Worm (Caenorhabditis elegans) whole organism, L2 larva: ENCODE data around the gene ZK370.4.

Experiments used
- C34F6.9 ChIP-seq: fragments of 150-350 bp; optimal IDR thresholded peaks from 2 replicates; lab custom pipeline; 2014; ENCODE audit warnings: missing biosample characterization, missing genetic modification characterization
- F13H6.1 ChIP-seq: sonication (generic microtip); optimal IDR thresholded peaks from 2 replicates; lab custom pipeline; 2016; ENCODE audit warnings: missing genetic modification characterization, missing compliant biosample characterization
- R02D3.7 ChIP-seq: fragments of 150-350 bp; optimal IDR thresholded peaks from 2 replicates; lab custom pipeline; 2014; ENCODE audit warnings: missing biosample characterization, missing genetic modification characterization
- Y55F3AM.14 ChIP-seq: fragments of 200-800 bp; sonication (Bioruptor generic); optimal IDR thresholded peaks from 2 replicates; lab custom pipeline; 2018; ENCODE audit warnings: mild to moderate bottlenecking, missing genetic modification characterization, missing compliant biosample characterization
- ZK546.5 ChIP-seq: sonication (generic microtip); optimal IDR thresholded peaks from 2 replicates; lab custom pipeline; 2017; ENCODE audit warnings: missing biosample characterization, missing genetic modification characterization
- alr-1 ChIP-seq: fragments of 150-350 bp; optimal IDR thresholded peaks from 2 replicates; lab custom pipeline; 2014; ENCODE audit warnings: missing biosample characterization, missing genetic modification characterization
- aly-2 ChIP-seq: fragments of 150-350 bp; optimal IDR thresholded peaks from 2 replicates; lab custom pipeline; 2014; ENCODE audit warnings: missing biosample characterization, missing genetic modification characterization
- ama-1 ChIP-seq: fragments of 150-350 bp; optimal IDR thresholded peaks from 2 replicates; lab custom pipeline; 2018; ENCODE audit warnings: inconsistent platforms
- blmp-1 ChIP-seq: sonication (generic microtip); optimal IDR thresholded peaks from 2 replicates; lab custom pipeline; 2017; ENCODE audit warnings: missing genetic modification characterization, mild to moderate bottlenecking, missing compliant biosample characterization, antibody characterized with exemption, moderate library complexity; ENCODE audit not compliant: insufficient read depth
- ceh-16 ChIP-seq: fragments of 150-350 bp; optimal IDR thresholded peaks from 2 replicates; lab custom pipeline; 2014; ENCODE audit warnings: missing biosample characterization, missing genetic modification characterization
- ceh-82 ChIP-seq: fragments of 150-350 bp; optimal IDR thresholded peaks from 2 replicates; lab custom pipeline; 2014; ENCODE audit warnings: missing biosample characterization, missing genetic modification characterization
- crh-2 ChIP-seq: sonication (generic microtip); optimal IDR thresholded peaks from 2 replicates; lab custom pipeline; 2017; ENCODE audit warnings: missing biosample characterization, missing genetic modification characterization
- dmd-4 ChIP-seq: sonication (generic microtip); optimal IDR thresholded peaks from 2 replicates; lab custom pipeline; 2017; ENCODE audit warnings: missing biosample characterization, missing genetic modification characterization
- egl-27 ChIP-seq: sonication (generic microtip); optimal IDR thresholded peaks from 3 replicates; lab custom pipeline; 2017; ENCODE audit warnings: missing biosample characterization, missing genetic modification reagents, missing genetic modification characterization
- elt-1 ChIP-seq: fragments of 150-350 bp; optimal IDR thresholded peaks from 2 replicates; lab custom pipeline; 2014; ENCODE audit warnings: missing biosample characterization, missing genetic modification characterization
- elt-3 ChIP-seq: sonication (generic microtip); optimal IDR thresholded peaks from 2 replicates; lab custom pipeline; 2017; ENCODE audit warnings: missing biosample characterization, missing genetic modification characterization
- fos-1 ChIP-seq: fragments of 150-350 bp; optimal IDR thresholded peaks from 2 replicates; lab custom pipeline; 2014; ENCODE audit warnings: missing biosample characterization, missing genetic modification characterization
- gmeb-1 ChIP-seq: fragments of 150-350 bp; optimal IDR thresholded peaks from 2 replicates; lab custom pipeline; 2014; ENCODE audit warnings: missing biosample characterization, missing genetic modification characterization
- lin-11 ChIP-seq: fragments of 150-350 bp; sonication (generic microtip); optimal IDR thresholded peaks from 2 replicates; lab custom pipeline; 2014; ENCODE audit warnings: missing biosample characterization, missing genetic modification characterization, inconsistent platforms, mixed read lengths
- lin-13 ChIP-seq: fragments of 150-350 bp; optimal IDR thresholded peaks from 2 replicates; lab custom pipeline; 2014; ENCODE audit warnings: missing biosample characterization, missing genetic modification reagents, missing genetic modification characterization
- lin-39 ChIP-seq: fragments of 150-350 bp; optimal IDR thresholded peaks from 2 replicates; lab custom pipeline; 2014; ENCODE audit warnings: missing biosample characterization, missing genetic modification reagents, missing genetic modification characterization
- lsy-2 ChIP-seq, 2 experiments: fragments of 150-350 bp in 1 of 2; sonication (generic microtip) in 1 of 2; optimal IDR thresholded peaks; 2 replicates each; lab custom pipeline; 2014 to 2017; ENCODE audit warnings: missing biosample characterization in 2 of 2, missing genetic modification characterization in 2 of 2
- mab-5 ChIP-seq: fragments of 150-350 bp; optimal IDR thresholded peaks from 2 replicates; lab custom pipeline; 2014; ENCODE audit warnings: missing biosample characterization, missing genetic modification characterization
- mbf-1 ChIP-seq: sonication (generic microtip); optimal IDR thresholded peaks from 2 replicates; lab custom pipeline; 2017; ENCODE audit warnings: missing biosample characterization, missing genetic modification characterization
- mdl-1 ChIP-seq, 2 experiments: fragments of 150-350 bp in 1 of 2; sonication (generic microtip) in 1 of 2; optimal IDR thresholded peaks; 2 replicates each; lab custom pipeline; 2017; ENCODE audit warnings: missing biosample characterization in 2 of 2, missing genetic modification characterization in 2 of 2
- nhr-10 ChIP-seq: sonication (generic microtip); optimal IDR thresholded peaks from 2 replicates; lab custom pipeline; 2017; ENCODE audit warnings: missing biosample characterization, missing genetic modification characterization
- nhr-12 ChIP-seq: fragments of 150-350 bp; optimal IDR thresholded peaks from 2 replicates; lab custom pipeline; 2014; ENCODE audit warnings: missing biosample characterization, missing genetic modification characterization
- nhr-129 ChIP-seq: fragments of 150-350 bp; optimal IDR thresholded peaks from 2 replicates; lab custom pipeline; 2014; ENCODE audit warnings: missing biosample characterization, missing genetic modification characterization
- nhr-21 ChIP-seq: fragments of 150-350 bp; optimal IDR thresholded peaks from 2 replicates; lab custom pipeline; 2014; ENCODE audit warnings: missing biosample characterization, missing genetic modification characterization
- nhr-23 ChIP-seq: fragments of 150-350 bp; optimal IDR thresholded peaks from 2 replicates; lab custom pipeline; 2014; ENCODE audit warnings: missing biosample characterization, missing genetic modification reagents, missing genetic modification characterization
- nhr-237 ChIP-seq: fragments of 150-350 bp; optimal IDR thresholded peaks from 2 replicates; lab custom pipeline; 2014; ENCODE audit warnings: missing biosample characterization, missing genetic modification characterization
- nhr-25 ChIP-seq: fragments of 150-350 bp; sonication (generic microtip); optimal IDR thresholded peaks from 3 replicates; lab custom pipeline; 2014; ENCODE audit warnings: missing biosample characterization, missing genetic modification characterization
- nhr-6 ChIP-seq: fragments of 150-350 bp; optimal IDR thresholded peaks from 2 replicates; lab custom pipeline; 2014; ENCODE audit warnings: missing biosample characterization, missing genetic modification characterization
- nhr-77 ChIP-seq: fragments of 150-350 bp; optimal IDR thresholded peaks from 2 replicates; lab custom pipeline; 2014; ENCODE audit warnings: missing biosample characterization, missing genetic modification characterization
- peb-1 ChIP-seq: fragments of 150-350 bp; optimal IDR thresholded peaks from 2 replicates; lab custom pipeline; 2014; ENCODE audit warnings: missing biosample characterization, missing genetic modification characterization
- sem-4 ChIP-seq: fragments of 150-350 bp; optimal IDR thresholded peaks from 2 replicates; lab custom pipeline; 2014; ENCODE audit warnings: missing biosample characterization, missing genetic modification reagents, missing genetic modification characterization
- skn-1 ChIP-seq: sonication (generic microtip); optimal IDR thresholded peaks from 2 replicates; lab custom pipeline; 2017; ENCODE audit warnings: missing biosample characterization, missing genetic modification characterization
- sma-3 ChIP-seq: sonication (generic microtip); optimal IDR thresholded peaks from 2 replicates; lab custom pipeline; 2016; ENCODE audit warnings: missing genetic modification reagents, missing genetic modification characterization, missing compliant biosample characterization
- sma-9 ChIP-seq, 2 experiments: fragments of 150-350 bp in 1 of 2; sonication (generic microtip) in 1 of 2; optimal IDR thresholded peaks; 2 replicates each; lab custom pipeline; 2014 to 2016; ENCODE audit warnings: missing genetic modification characterization in 2 of 2, mild to moderate bottlenecking in 1 of 2, missing biosample characterization in 1 of 2, missing compliant biosample characterization in 1 of 2, missing genetic modification reagents in 1 of 2, moderate library complexity in 1 of 2
- snpc-4 ChIP-seq: fragments of 150-350 bp; optimal IDR thresholded peaks from 2 replicates; lab custom pipeline; 2014; ENCODE audit warnings: missing biosample characterization, missing genetic modification characterization
- unc-39 ChIP-seq: fragments of 150-350 bp; optimal IDR thresholded peaks from 2 replicates; lab custom pipeline; 2014; ENCODE audit warnings: missing biosample characterization, missing genetic modification characterization
- unc-55 ChIP-seq: fragments of 150-350 bp; sonication (generic microtip); optimal IDR thresholded peaks from 3 replicates; lab custom pipeline; 2014; ENCODE audit warnings: missing biosample characterization, missing genetic modification reagents, missing genetic modification characterization
- unc-62 ChIP-seq: fragments of 150-350 bp; optimal IDR thresholded peaks from 2 replicates; lab custom pipeline; 2014; ENCODE audit warnings: missing biosample characterization, missing genetic modification reagents, missing genetic modification characterization
- zag-1 ChIP-seq: fragments of 150-350 bp; optimal IDR thresholded peaks from 2 replicates; lab custom pipeline; 2014; ENCODE audit warnings: missing biosample characterization, missing genetic modification characterization
- ztf-1 ChIP-seq: fragments of 200-800 bp; sonication (Bioruptor generic); conservative IDR thresholded peaks from 2 replicates; pipeline ENCODE4 v1.3.6; 2022; ENCODE audit warnings: missing genetic modification characterization, missing compliant biosample characterization
- ztf-11 ChIP-seq: sonication (generic microtip); optimal IDR thresholded peaks from 2 replicates; lab custom pipeline; 2017; ENCODE audit warnings: missing biosample characterization, missing genetic modification characterization
- ztf-4 ChIP-seq: fragments of 150-350 bp; optimal IDR thresholded peaks from 2 replicates; lab custom pipeline; 2014; ENCODE audit warnings: missing biosample characterization, missing genetic modification characterization

Gene ZK370.4

DNA sequence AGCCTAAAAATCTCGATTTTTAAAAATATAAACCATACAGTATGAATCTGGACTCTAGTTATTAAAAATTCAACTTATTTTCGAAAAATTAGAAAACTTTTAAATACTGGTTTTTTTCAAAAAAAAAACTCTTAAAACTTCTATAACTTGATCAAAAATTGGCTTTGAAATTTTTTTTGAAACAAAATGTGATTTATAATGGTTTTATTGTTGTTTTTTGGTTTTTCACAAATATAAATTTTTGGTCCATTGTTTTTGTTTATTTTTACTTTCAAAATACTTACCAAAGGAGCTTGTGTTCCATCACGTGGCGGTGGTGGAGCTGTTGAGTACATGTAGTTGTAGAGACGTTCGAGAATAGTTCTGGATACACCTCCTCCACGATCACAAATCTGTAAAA is 7.1 kb upstream of the ZK370.4 start:
- TF ChIP-seq unc-39 = no peak
- no peak for TF ChIP-seq fos-1 (tag; lab: Kevin White, UChicago)
- TF ChIP-seq snpc-4 (tag; lab: Kevin White, UChicago) = no peak
- TF ChIP-seq mab-5 (tag; lab: Kevin White, UChicago) = no peak
- TF ChIP-seq mbf-1 = no peak
- TF ChIP-seq crh-2 (tag; lab: Kevin White, UChicago) = no peak
- no peak for TF ChIP-seq elt-1
- no peak for TF ChIP-seq nhr-12 (tag; lab: Kevin White, UChicago)
- no peak for TF ChIP-seq ama-1 (lab: Kevin White, UChicago)
- TF ChIP-seq nhr-21 = no peak
- no peak for TF ChIP-seq ZK546.5 (tag; lab: Kevin White, UChicago)
- TF ChIP-seq nhr-129 (tag; lab: Kevin White, UChicago) = no peak
- no peak for TF ChIP-seq peb-1
- TF ChIP-seq nhr-77 (tag; lab: Kevin White, UChicago) = no peak
- TF ChIP-seq lin-39 = no peak
- TF ChIP-seq lsy-2 (tag; optimal IDR thresholded peaks at IDR 0.05; lab: Kevin White, UChicago) = no peak
- no peak for TF ChIP-seq mdl-1 (tag; optimal IDR thresholded peaks at IDR 0.05; lab: Kevin White, UChicago)
- no peak for TF ChIP-seq unc-55 (GFP tag; lab: Kevin White, UChicago)
- TF ChIP-seq aly-2 (tag; lab: Kevin White, UChicago) = no peak
- TF ChIP-seq dmd-4 (tag; lab: Kevin White, UChicago) = no peak
- TF ChIP-seq, all 48 proteins: peak for 0

DNA sequence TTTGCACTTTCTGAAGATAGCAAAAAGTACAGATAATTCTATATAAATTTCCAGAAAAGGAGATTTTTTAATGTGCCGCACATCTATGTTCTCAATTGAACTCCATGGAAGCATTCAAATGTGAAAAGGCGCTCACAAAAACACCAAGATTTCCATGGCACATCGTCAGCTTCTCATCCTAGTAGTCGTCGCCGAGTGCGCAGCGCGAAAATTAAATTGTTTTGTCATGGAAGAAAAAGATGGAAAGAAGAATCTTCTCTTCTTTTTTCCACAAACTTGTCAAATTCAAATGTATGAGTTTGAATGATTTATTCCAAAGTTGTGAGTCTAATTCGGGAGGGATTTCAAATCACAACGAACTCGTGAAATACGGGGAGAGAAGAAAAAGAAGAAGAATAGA is 6.2 kb upstream of the ZK370.4 start:
- TF ChIP-seq unc-39 (no peak), skn-1 (tag; lab: Kevin White, UChicago) (no peak), ZK546.5 (tag; lab: Kevin White, UChicago) (no peak), nhr-77 (tag; lab: Kevin White, UChicago) (no peak), C34F6.9 (tag; lab: Kevin White, UChicago) (peak; percentile 12), fos-1 (tag; lab: Kevin White, UChicago) (no peak), nhr-25 (tag; lab: Kevin White, UChicago) (no peak)

DNA sequence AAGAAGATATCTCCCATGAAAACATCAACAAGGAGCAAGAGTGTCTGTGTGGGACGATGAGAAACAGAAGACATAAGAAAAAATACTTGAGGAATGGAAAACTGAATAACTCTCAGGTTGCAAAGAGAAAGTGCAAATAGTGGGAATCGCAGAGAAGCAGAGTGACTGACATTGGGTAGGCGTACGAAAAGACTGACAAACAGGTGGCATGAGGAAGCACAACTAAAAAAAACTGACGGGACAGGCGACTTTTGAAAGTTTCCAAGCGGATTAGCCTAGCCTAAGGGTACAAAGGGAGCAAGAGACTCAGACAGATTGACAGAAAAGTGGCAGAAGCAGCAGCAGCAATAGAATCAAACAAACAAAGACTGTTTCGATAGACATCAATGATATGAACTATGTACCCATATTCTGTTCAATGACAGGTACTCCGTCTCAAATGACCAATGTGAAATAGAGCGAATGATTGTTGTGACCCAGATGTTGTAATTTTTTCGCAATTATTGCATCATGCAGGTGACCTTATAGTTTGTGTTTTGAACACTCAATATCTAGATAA is 3.2 kb upstream of the ZK370.4 start:
- TF ChIP-seq nhr-6 (tag; lab: Kevin White, UChicago) = peak; percentile 32
- no peak for TF ChIP-seq peb-1
- no peak for TF ChIP-seq R02D3.7
- TF ChIP-seq elt-3 = no peak
- TF ChIP-seq ZK546.5 (tag; lab: Kevin White, UChicago) = no peak
- TF ChIP-seq crh-2 (tag; lab: Kevin White, UChicago) = peak; percentile 40
- no peak for TF ChIP-seq aly-2 (tag; lab: Kevin White, UChicago)
- TF ChIP-seq sma-3 (GFP tag; lab: Kevin White, UChicago) = no peak
- TF ChIP-seq dmd-4 (tag; lab: Kevin White, UChicago) = no peak
- no peak for TF ChIP-seq alr-1 (tag; lab: Kevin White, UChicago)
- peak; percentile 35 for TF ChIP-seq unc-55 (GFP tag; lab: Kevin White, UChicago)
- TF ChIP-seq skn-1 (tag; lab: Kevin White, UChicago) = no peak
- TF ChIP-seq ztf-4 = peak; percentile 57
- peak; percentile 32 for TF ChIP-seq blmp-1 (tag; lab: Kevin White, UChicago)
- no peak for TF ChIP-seq nhr-10
- no peak for TF ChIP-seq ztf-11
- peak; percentile 34 for TF ChIP-seq C34F6.9 (tag; lab: Kevin White, UChicago)
- TF ChIP-seq zag-1 = no peak
- TF ChIP-seq nhr-237 (tag; lab: Kevin White, UChicago) = no peak
- TF ChIP-seq F13H6.1 (tag; lab: Kevin White, UChicago) = peak; percentile 86
- no peak for TF ChIP-seq unc-62 (GFP tag; lab: Kevin White, UChicago)
- TF ChIP-seq ceh-82 (tag; lab: Kevin White, UChicago) = no peak
- peak; percentile 26 for TF ChIP-seq fos-1 (tag; lab: Kevin White, UChicago)
- no peak for TF ChIP-seq ceh-16
- TF ChIP-seq ztf-1 (GFP tag; lab: Robert Waterston, UW) = no peak
- TF ChIP-seq elt-1 = no peak
- no peak for TF ChIP-seq lin-39
- TF ChIP-seq sma-9 (GFP tag; optimal IDR thresholded peaks at IDR 0.05; lab: Kevin White, UChicago) = peak; percentile 70
- TF ChIP-seq sma-9 (tag; optimal IDR thresholded peaks at IDR 0.05; lab: Kevin White, UChicago) = no peak
- TF ChIP-seq gmeb-1 = no peak
- no peak for TF ChIP-seq nhr-77 (tag; lab: Kevin White, UChicago)
- TF ChIP-seq mdl-1 (tag; optimal IDR thresholded peaks at IDR 0.05; lab: Kevin White, UChicago) = no peak
- TF ChIP-seq nhr-23 = no peak
- TF ChIP-seq sem-4 (tag; lab: Kevin White, UChicago) = no peak
- TF ChIP-seq lin-11 (tag; lab: Kevin White, UChicago) = no peak
- no peak for TF ChIP-seq nhr-21
- TF ChIP-seq snpc-4 (tag; lab: Kevin White, UChicago) = no peak
- TF ChIP-seq nhr-25 (tag; lab: Kevin White, UChicago) = peak; percentile 61
- TF ChIP-seq nhr-129 (tag; lab: Kevin White, UChicago) = peak; percentile 98
- TF ChIP-seq unc-39 = no peak
- TF ChIP-seq ama-1 (lab: Kevin White, UChicago) = no peak
- TF ChIP-seq Y55F3AM.14 (GFP tag; lab: Kevin White, UChicago) = no peak
- TF ChIP-seq egl-27 (tag; lab: Kevin White, UChicago) = no peak
- no peak for TF ChIP-seq lin-13
